In the genomic region with DNA sequence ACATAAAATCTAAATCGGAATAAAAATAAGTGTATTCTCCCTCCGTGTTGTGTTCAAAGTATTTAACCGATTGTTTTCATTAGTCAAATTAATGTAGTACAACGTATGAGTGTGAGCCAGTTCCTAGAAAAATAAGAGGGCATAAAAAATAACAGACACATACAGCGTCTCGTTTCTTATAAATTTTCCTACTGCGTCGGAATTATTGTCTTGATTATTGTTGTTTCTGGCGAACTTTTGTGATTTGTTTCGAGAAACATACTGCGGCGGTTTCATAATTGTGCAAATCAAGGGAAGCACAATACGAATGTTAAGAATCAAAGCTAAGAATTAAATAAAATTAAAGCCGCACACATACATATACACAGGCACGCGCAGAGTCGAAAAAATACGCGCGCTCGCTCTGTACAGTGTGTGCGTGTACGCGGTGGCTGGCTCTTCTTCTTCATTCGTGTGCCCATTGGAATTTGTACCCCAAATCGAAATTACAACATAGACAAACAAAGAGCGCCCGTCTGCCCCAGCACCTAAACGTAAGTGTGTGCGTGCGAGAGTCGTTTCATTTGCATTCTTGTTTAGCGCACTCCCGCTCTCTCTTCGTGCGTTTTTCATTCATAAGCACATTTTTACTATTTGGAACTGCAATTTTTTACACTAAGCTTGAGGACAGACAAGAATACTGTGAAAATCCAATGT, we compare ENCODE assay signal across 1 fruit fly cellular context.
TF ChIP-seq lines count a peak whose summit lies in the region.

No protein-coding gene starts in this region.

TF ChIP-seq in whole organism, embryonic, 481 proteins besides CTCF, POLR2A, EP300 and RAD21 (continued from another document):
- TF ChIP-seq eve (GFP tag; optimal IDR thresholded peaks at IDR 0.05; lab: Kevin White, UChicago) (peak in 1 of 2 experiments; percentile 70), exex (tag; optimal IDR thresholded peaks at IDR 0.05; lab: Kevin White, UChicago) (peak; percentile 4), CG7745 (tag; optimal IDR thresholded peaks at IDR 0.05; lab: Kevin White, UChicago) (peak; percentile 31), oc (tag; optimal IDR thresholded peaks at IDR 0.05; lab: Kevin White, UChicago) (peak; percentile 5), chinmo (GFP tag; IDR thresholded peaks at IDR 0.05; lab: Robert Waterston, UW; ENCODE audit: partially characterized antibody) (peak; percentile 92; the same call in 3 of the 4 replicates), CG17912 (GFP tag; optimal IDR thresholded peaks at IDR 0.05; lab: Kevin White, UChicago) (peak; percentile 46), YL-1 (GFP tag; optimal IDR thresholded peaks at IDR 0.05; lab: Kevin White, UChicago) (peak; percentile 11), bigmax (GFP tag; optimal IDR thresholded peaks at IDR 0.05; lab: Kevin White, UChicago) (no peak), tna (GFP tag; IDR thresholded peaks at IDR 0.05; lab: Robert Waterston, UW; ENCODE audit: partially characterized antibody) (no peak), bsh (GFP tag; optimal IDR thresholded peaks at IDR 0.05; lab: Kevin White, UChicago) (peak in 1 of 2 experiments; percentile 39), CG13775 (GFP tag; optimal IDR thresholded peaks at IDR 0.05; lab: Kevin White, UChicago) (peak; percentile 6), CG7987 (GFP tag; optimal IDR thresholded peaks at IDR 0.05; lab: Kevin White, UChicago) (peak; percentile 61), CG34376 (GFP tag; optimal IDR thresholded peaks at IDR 0.05; lab: Kevin White, UChicago) (peak; percentile 31), kay (GFP tag; optimal IDR thresholded peaks at IDR 0.05; lab: Kevin White, UChicago) (no peak), CG6254 (GFP tag; optimal IDR thresholded peaks at IDR 0.05; lab: Kevin White, UChicago) (peak; percentile 45), sd (tag; optimal IDR thresholded peaks at IDR 0.05; lab: Kevin White, UChicago) (peak; percentile 99), Med (GFP tag; lab: Kevin White, UChicago) (peak; percentile 79), CG3163 (GFP tag; optimal IDR thresholded peaks at IDR 0.05; lab: Kevin White, UChicago) (peak; percentile 32), Drgx (GFP tag; IDR thresholded peaks at IDR 0.05; lab: Robert Waterston, UW) (peak; percentile 48), CG13894 (tag; optimal IDR thresholded peaks at IDR 0.05; lab: Kevin White, UChicago) (peak; percentile 35), Adf1 (GFP tag; IDR thresholded peaks at IDR 0.05; lab: Robert Waterston, UW) (peak; percentile 18; the same call in 1 of the 2 replicates), Fer3 (tag; optimal IDR thresholded peaks at IDR 0.05; lab: Kevin White, UChicago) (no peak), nom (GFP tag; optimal IDR thresholded peaks at IDR 0.05; lab: Kevin White, UChicago) (peak; percentile 88), pan (optimal IDR thresholded peaks at IDR 0.05; lab: Kevin White, UChicago) (no peak), pan (GFP tag; optimal IDR thresholded peaks at IDR 0.05 in 1 of 2, IDR thresholded peaks at IDR 0.05 in 1 of 2) (peak in 1 of 2 experiments; percentile 21), sna (GFP tag; IDR thresholded peaks at IDR 0.05; lab: Robert Waterston, UW; ENCODE audit: partially characterized antibody) (no peak), Pdp1 (GFP tag; optimal IDR thresholded peaks at IDR 0.05; lab: Kevin White, UChicago) (peak in 1 of 2 experiments; percentile 53), fd64A (GFP tag; optimal IDR thresholded peaks at IDR 0.05; lab: Kevin White, UChicago) (peak; percentile 8), CG11504 (tag; optimal IDR thresholded peaks at IDR 0.05; lab: Kevin White, UChicago) (no peak), CG2678 (tag; optimal IDR thresholded peaks at IDR 0.05; lab: Kevin White, UChicago) (peak; percentile 14), CG14667 (GFP tag; IDR thresholded peaks at IDR 0.05; lab: Robert Waterston, UW) (no peak), CG17328 (GFP tag; IDR thresholded peaks at IDR 0.05; lab: Robert Waterston, UW) (no peak), unpg (GFP tag; optimal IDR thresholded peaks at IDR 0.05; lab: Kevin White, UChicago) (peak; percentile 9), CG8290 (GFP tag; optimal IDR thresholded peaks at IDR 0.05; lab: Kevin White, UChicago) (no peak), CG8290 (tag; optimal IDR thresholded peaks at IDR 0.05; lab: Kevin White, UChicago) (peak in 1 of 2 experiments; percentile 52), CG17361 (GFP tag; IDR thresholded peaks at IDR 0.05; lab: Robert Waterston, UW) (no peak), lab (GFP tag; optimal IDR thresholded peaks at IDR 0.05; lab: Kevin White, UChicago) (peak; percentile 61), sim (GFP tag; IDR thresholded peaks at IDR 0.05; lab: Robert Waterston, UW) (peak; percentile 41; the same call in 1 of the 2 replicates), CG34422 (GFP tag; IDR thresholded peaks at IDR 0.05; lab: Robert Waterston, UW) (peak; percentile 72; the same call in 1 of the 3 replicates), ci (GFP tag; IDR thresholded peaks at IDR 0.05; lab: Robert Waterston, UW) (peak; percentile 67; the same call in 1 of the 3 replicates), CG6765 (GFP tag; optimal IDR thresholded peaks at IDR 0.05; lab: Kevin White, UChicago) (peak; percentile 10), ac (GFP tag; optimal IDR thresholded peaks at IDR 0.05; lab: Kevin White, UChicago) (no peak), onecut (GFP tag; IDR thresholded peaks at IDR 0.05; lab: Robert Waterston, UW) (peak; percentile 22; the same call in 1 of the 2 replicates), cg (GFP tag; optimal IDR thresholded peaks at IDR 0.05; lab: Kevin White, UChicago) (peak; percentile 74), rib (GFP tag; IDR thresholded peaks at IDR 0.05; lab: Robert Waterston, UW) (peak; percentile 61; the same call in 1 of the 2 replicates), ftz-f1 (GFP tag; optimal IDR thresholded peaks at IDR 0.05; lab: Kevin White, UChicago) (no peak)
